Fruit fly (Drosophila melanogaster) whole organism, prepupa: ENCODE data around the gene CG42460.
A peak's percentile ranks its signal among the peaks of the same experiment; 100 is the strongest.

Experiments used
- Blimp-1 ChIP-seq: fragments of 200-800 bp; sonication (Bioruptor generic); optimal IDR thresholded peaks from 3 replicates; lab custom pipeline; 2017; ENCODE audit warnings: missing biosample characterization, missing genetic modification characterization, mild to moderate bottlenecking, moderate library complexity, missing genetic modification reagents
- CG10669 ChIP-seq: fragments of 200-800 bp; sonication (Bioruptor generic); optimal IDR thresholded peaks from 3 replicates; lab custom pipeline; 2018; ENCODE audit warnings: missing biosample characterization, mild to moderate bottlenecking, missing genetic modification characterization, moderate library complexity
- CG11762 ChIP-seq: fragments of 200-800 bp; sonication (Bioruptor generic); optimal IDR thresholded peaks from 3 replicates; lab custom pipeline; 2016; ENCODE audit warnings: missing biosample characterization, missing genetic modification characterization; ENCODE audit not compliant: insufficient read depth
- CG11902 ChIP-seq: fragments of 200-800 bp; sonication (Bioruptor generic); optimal IDR thresholded peaks from 3 replicates; lab custom pipeline; 2016; ENCODE audit warnings: missing biosample characterization, missing genetic modification characterization
- CG15336 ChIP-seq: fragments of 200-800 bp; sonication (Bioruptor generic); IDR thresholded peaks from 2 replicates; pipeline ENCODE4 v1.3.6; 2022; ENCODE audit warnings: missing biosample characterization, missing genetic modification characterization
- CG1621 ChIP-seq: fragments of 200-800 bp; sonication (Bioruptor generic); optimal IDR thresholded peaks from 3 replicates; lab custom pipeline; 2018; ENCODE audit warnings: missing biosample characterization, mild to moderate bottlenecking, missing genetic modification characterization
- CG16779 ChIP-seq: fragments of 200-800 bp; sonication (Bioruptor generic); optimal IDR thresholded peaks from 3 replicates; lab custom pipeline; 2017; ENCODE audit warnings: missing biosample characterization, mild to moderate bottlenecking, missing genetic modification characterization
- CG3032 ChIP-seq: fragments of 200-800 bp; optimal IDR thresholded peaks from 2 replicates; lab custom pipeline; 2019; ENCODE audit warnings: missing biosample characterization, mild to moderate bottlenecking, missing genetic modification characterization, moderate library complexity
- CG32006 ChIP-seq: fragments of 200-800 bp; sonication (Bioruptor generic); optimal IDR thresholded peaks from 3 replicates; lab custom pipeline; 2017; ENCODE audit warnings: missing biosample characterization, mild to moderate bottlenecking, missing genetic modification characterization
- CG34406 ChIP-seq: fragments of 200-800 bp; sonication (Bioruptor generic); optimal IDR thresholded peaks from 3 replicates; lab custom pipeline; 2016; ENCODE audit warnings: missing biosample characterization, missing genetic modification characterization
- CG3919 ChIP-seq: fragments of 200-800 bp; sonication (Bioruptor generic); optimal IDR thresholded peaks from 3 replicates; lab custom pipeline; 2016; ENCODE audit warnings: missing biosample characterization, missing genetic modification characterization
- CG4318 ChIP-seq: fragments of 200-800 bp; sonication (Bioruptor generic); optimal IDR thresholded peaks from 3 replicates; lab custom pipeline; 2017; ENCODE audit warnings: missing biosample characterization, mild to moderate bottlenecking, missing genetic modification characterization
- CG6163 ChIP-seq: fragments of 200-800 bp; sonication (Bioruptor generic); IDR thresholded peaks from 3 replicates; pipeline ENCODE4 v1.3.6; 2022; ENCODE audit warnings: missing biosample characterization, missing genetic modification characterization
- CG6808 ChIP-seq: fragments of 200-800 bp; sonication (Bioruptor generic); optimal IDR thresholded peaks from 3 replicates; lab custom pipeline; 2017; ENCODE audit warnings: missing biosample characterization, missing genetic modification characterization, mild to moderate bottlenecking, moderate library complexity, missing genetic modification reagents
- CG6854 ChIP-seq: fragments of 200-800 bp; sonication (Bioruptor generic); optimal IDR thresholded peaks from 2 replicates; lab custom pipeline; 2017; ENCODE audit warnings: missing biosample characterization, mild to moderate bottlenecking, missing genetic modification characterization
- CG8119 ChIP-seq: fragments of 200-800 bp; sonication (Bioruptor generic); IDR thresholded peaks from 3 replicates; pipeline ENCODE4 v1.3.6; 2022; ENCODE audit warnings: missing biosample characterization, missing genetic modification characterization
- CG8319 ChIP-seq: fragments of 200-800 bp; sonication (Bioruptor generic); optimal IDR thresholded peaks from 3 replicates; lab custom pipeline; 2016; ENCODE audit warnings: missing biosample characterization, missing genetic modification characterization
- CG8632 ChIP-seq: fragments of 200-800 bp; sonication (Bioruptor generic); optimal IDR thresholded peaks from 3 replicates; lab custom pipeline; 2016; ENCODE audit warnings: missing biosample characterization, missing genetic modification characterization
- CG9139 ChIP-seq: fragments of 200-800 bp; sonication (Bioruptor generic); optimal IDR thresholded peaks from 3 replicates; lab custom pipeline; 2017; ENCODE audit warnings: missing biosample characterization, mild to moderate bottlenecking, missing genetic modification characterization
- Eip75B ChIP-seq: fragments of 200-800 bp; sonication (Bioruptor generic); optimal IDR thresholded peaks from 3 replicates; lab custom pipeline; 2016; ENCODE audit warnings: missing biosample characterization, missing genetic modification characterization
- Eip78C ChIP-seq: fragments of 200-800 bp; sonication (Bioruptor generic); peaks from one replicate; lab custom pipeline; 2016; ENCODE audit warnings: missing biosample characterization, missing genetic modification characterization
- Eip93F ChIP-seq: fragments of 200-800 bp; sonication (Bioruptor generic); optimal IDR thresholded peaks from 2 replicates; lab custom pipeline; 2016; ENCODE audit warnings: missing biosample characterization, mild to moderate bottlenecking, missing genetic modification characterization
- Ets21C ChIP-seq: fragments of 200-800 bp; sonication (Bioruptor generic); optimal IDR thresholded peaks from 3 replicates; lab custom pipeline; 2016; ENCODE audit warnings: missing biosample characterization, missing genetic modification characterization
- Ets96B ChIP-seq: fragments of 200-800 bp; optimal IDR thresholded peaks from 2 replicates; lab custom pipeline; 2019; ENCODE audit warnings: missing biosample characterization, mild to moderate bottlenecking, missing genetic modification characterization, moderate library complexity
- Gug ChIP-seq: fragments of 200-800 bp; sonication (Bioruptor generic); IDR thresholded peaks from 2 replicates; pipeline ENCODE4 v1.3.6; 2022; ENCODE audit warnings: missing biosample characterization, missing genetic modification characterization
- Hr39 ChIP-seq: fragments of 200-800 bp; sonication (Bioruptor generic); optimal IDR thresholded peaks from 2 replicates; lab custom pipeline; 2016; ENCODE audit warnings: missing biosample characterization, missing genetic modification characterization
- Hr4 ChIP-seq: fragments of 200-800 bp; sonication (Bioruptor generic); optimal IDR thresholded peaks from 3 replicates; lab custom pipeline; 2016; ENCODE audit warnings: missing biosample characterization, missing genetic modification characterization
- Lpt ChIP-seq: fragments of 200-800 bp; sonication (Bioruptor generic); optimal IDR thresholded peaks from 3 replicates; lab custom pipeline; 2016; ENCODE audit warnings: missing biosample characterization, missing genetic modification characterization
- OdsH ChIP-seq: fragments of 200-800 bp; sonication (Bioruptor generic); optimal IDR thresholded peaks from 3 replicates; lab custom pipeline; 2016; ENCODE audit warnings: missing biosample characterization, missing genetic modification characterization
- Smox ChIP-seq: fragments of 200-800 bp; sonication (Bioruptor generic); optimal IDR thresholded peaks from 3 replicates; lab custom pipeline; 2016; ENCODE audit warnings: missing biosample characterization, missing genetic modification characterization
- Sox14 ChIP-seq: fragments of 200-800 bp; sonication (Bioruptor generic); optimal IDR thresholded peaks from 3 replicates; lab custom pipeline; 2016; ENCODE audit warnings: missing biosample characterization, missing genetic modification characterization
- achi ChIP-seq: fragments of 200-800 bp; sonication (Bioruptor generic); optimal IDR thresholded peaks from 3 replicates; lab custom pipeline; 2016; ENCODE audit warnings: missing biosample characterization, missing genetic modification characterization
- acj6 ChIP-seq: fragments of 200-800 bp; sonication (Bioruptor generic); optimal IDR thresholded peaks from 3 replicates; lab custom pipeline; 2016; ENCODE audit warnings: missing biosample characterization, missing genetic modification characterization
- cyc ChIP-seq: fragments of 200-800 bp; sonication (Bioruptor generic); optimal IDR thresholded peaks from 3 replicates; lab custom pipeline; 2016; ENCODE audit warnings: missing biosample characterization, missing genetic modification characterization
- eg ChIP-seq: fragments of 200-800 bp; sonication (Bioruptor generic); IDR thresholded peaks from 3 replicates; pipeline ENCODE4 v1.3.6; 2022; ENCODE audit warnings: missing biosample characterization, missing genetic modification characterization
- esn ChIP-seq: fragments of 200-800 bp; sonication (Bioruptor generic); optimal IDR thresholded peaks from 2 replicates; lab custom pipeline; 2016; ENCODE audit warnings: missing biosample characterization, mild to moderate bottlenecking, missing genetic modification characterization, moderate library complexity
- fkh ChIP-seq: fragments of 200-800 bp; sonication (Bioruptor generic); optimal IDR thresholded peaks from 3 replicates; lab custom pipeline; 2017; ENCODE audit warnings: missing biosample characterization, mild to moderate bottlenecking, missing genetic modification characterization, moderate library complexity
- lz ChIP-seq: fragments of 200-800 bp; sonication (Bioruptor generic); optimal IDR thresholded peaks from 3 replicates; lab custom pipeline; 2016; ENCODE audit warnings: missing biosample characterization, missing genetic modification characterization
- net ChIP-seq: fragments of 200-800 bp; sonication (Bioruptor generic); optimal IDR thresholded peaks from 3 replicates; lab custom pipeline; 2016; ENCODE audit warnings: missing biosample characterization, missing genetic modification characterization
- pdm3 ChIP-seq: fragments of 200-800 bp; sonication (Bioruptor generic); optimal IDR thresholded peaks from 3 replicates; lab custom pipeline; 2016; ENCODE audit warnings: missing biosample characterization, missing genetic modification characterization
- salr ChIP-seq, 2 experiments: fragments of 200-800 bp; sonication (Bioruptor generic); optimal IDR thresholded peaks; 3 replicates each; lab custom pipeline; 2016 to 2018; ENCODE audit warnings: missing biosample characterization in 2 of 2, missing genetic modification characterization in 2 of 2, mild to moderate bottlenecking in 1 of 2
- spab ChIP-seq: fragments of 200-800 bp; sonication (Bioruptor generic); optimal IDR thresholded peaks from 2 replicates; lab custom pipeline; 2017; ENCODE audit warnings: missing biosample characterization, mild to moderate bottlenecking, missing genetic modification characterization, missing genetic modification reagents
- ss ChIP-seq, 2 experiments: fragments of 200-800 bp; sonication (Bioruptor generic); optimal IDR thresholded peaks; 2 replicates in 1 of 2; 3 replicates in 1 of 2; lab custom pipeline; 2017 to 2018; ENCODE audit warnings: mild to moderate bottlenecking in 2 of 2, missing biosample characterization in 2 of 2, missing genetic modification characterization in 2 of 2, moderate library complexity in 1 of 2
- svp ChIP-seq: fragments of 200-800 bp; sonication (Bioruptor generic); peaks from one replicate; lab custom pipeline; 2016; ENCODE audit warnings: missing biosample characterization, missing genetic modification characterization
- topi ChIP-seq: fragments of 200-800 bp; sonication (Bioruptor generic); optimal IDR thresholded peaks from 3 replicates; lab custom pipeline; 2016; ENCODE audit warnings: missing biosample characterization, missing genetic modification characterization
- vri ChIP-seq: fragments of 200-800 bp; sonication (Bioruptor generic); optimal IDR thresholded peaks from 3 replicates; lab custom pipeline; 2016; ENCODE audit warnings: missing biosample characterization, mild to moderate bottlenecking, missing genetic modification characterization

The CG42460 gene

dm6 chr2L:3388396-3388795 is at the start of gene CG42460:
TSS of gene CG42460 (minus strand) at chr2L:3388496.
- peak; percentile 13 for TF ChIP-seq svp (GFP tag; lab: Kevin White, UChicago)

- no peak for TF ChIP-seq achi (GFP tag; lab: Kevin White, UChicago)
- TF ChIP-seq CG10669 (GFP tag; lab: Kevin White, UChicago) = no peak
- TF ChIP-seq CG3032 (tag; lab: Kevin White, UChicago) = no peak
- no peak for TF ChIP-seq Hr4 (GFP tag; lab: Kevin White, UChicago)
- no peak for TF ChIP-seq CG34406
- TF ChIP-seq CG8319 (GFP tag; lab: Kevin White, UChicago) = no peak
- no peak for TF ChIP-seq CG6163
- no peak for TF ChIP-seq pdm3 (GFP tag; lab: Kevin White, UChicago)
- TF ChIP-seq eg (GFP tag; lab: Robert Waterston, UW) = no peak
- no peak for TF ChIP-seq Gug (GFP tag; lab: Robert Waterston, UW)
- TF ChIP-seq CG11762 (GFP tag; lab: Kevin White, UChicago) = no peak
- no peak for TF ChIP-seq OdsH
- no peak for TF ChIP-seq cyc
Observed at dm6 chr2L:3438078-3438477, 49.8 kb upstream of the CG42460 start.

dm6 chr2L:3437068-3437467 is 48.8 kb upstream of the CG42460 start:
- TF ChIP-seq cyc = peak; percentile 75
- peak; percentile 53 for TF ChIP-seq CG6808 (GFP tag; lab: Kevin White, UChicago)
- peak; percentile 94 for TF ChIP-seq CG15336 (GFP tag; lab: Robert Waterston, UW)
- peak; percentile 89 for TF ChIP-seq Ets21C (GFP tag; lab: Kevin White, UChicago)
- peak; percentile 59 to 81 for TF ChIP-seq salr (GFP tag; optimal IDR thresholded peaks at IDR 0.05; lab: Kevin White, UChicago)
- peak; percentile 31 for TF ChIP-seq spab (GFP tag; lab: Kevin White, UChicago)
- TF ChIP-seq CG11762 (GFP tag; lab: Kevin White, UChicago) = peak; percentile 63
- peak; percentile 71 for TF ChIP-seq CG3032 (tag; lab: Kevin White, UChicago)
- TF ChIP-seq net = peak; percentile 73
- peak; percentile 76 for TF ChIP-seq CG1621 (tag; lab: Kevin White, UChicago)
- peak; percentile 80 for TF ChIP-seq Eip75B
- TF ChIP-seq fkh = no peak
- TF ChIP-seq CG32006 (GFP tag; lab: Kevin White, UChicago) = peak; percentile 81
- TF ChIP-seq Ets96B (tag; lab: Kevin White, UChicago) = peak; percentile 63
- TF ChIP-seq CG11902 (GFP tag; lab: Kevin White, UChicago) = peak; percentile 15
- TF ChIP-seq lz (GFP tag; lab: Kevin White, UChicago) = peak; percentile 84
- peak; percentile 66 for TF ChIP-seq Blimp-1 (GFP tag; lab: Kevin White, UChicago)
- TF ChIP-seq CG8632 (GFP tag; lab: Kevin White, UChicago) = peak; percentile 66
- peak; percentile 83 for TF ChIP-seq topi (GFP tag; lab: Kevin White, UChicago)
- TF ChIP-seq esn (GFP tag; lab: Kevin White, UChicago) = peak; percentile 96
- peak; percentile 94 for TF ChIP-seq Eip78C
- TF ChIP-seq Smox (GFP tag; lab: Kevin White, UChicago) = peak; percentile 83
- peak; percentile 35 for TF ChIP-seq CG8319 (GFP tag; lab: Kevin White, UChicago)
- TF ChIP-seq CG6163 = peak; percentile 95
- peak; percentile 83 for TF ChIP-seq achi (GFP tag; lab: Kevin White, UChicago)
- TF ChIP-seq CG9139 = no peak
- TF ChIP-seq Hr4 (GFP tag; lab: Kevin White, UChicago) = peak; percentile 88
- TF ChIP-seq CG4318 = peak; percentile 57
- TF ChIP-seq acj6 (GFP tag; lab: Kevin White, UChicago) = peak; percentile 76
- TF ChIP-seq ss (GFP tag; optimal IDR thresholded peaks at IDR 0.05; lab: Kevin White, UChicago) = peak; percentile 46 to 68
- peak; percentile 91 for TF ChIP-seq eg (GFP tag; lab: Robert Waterston, UW)
- peak; percentile 34 for TF ChIP-seq CG16779 (tag; lab: Kevin White, UChicago)
- TF ChIP-seq vri (GFP tag; lab: Kevin White, UChicago) = peak; percentile 95
- TF ChIP-seq Sox14 = peak; percentile 93
- peak; percentile 70 for TF ChIP-seq CG34406
- peak; percentile 83 for TF ChIP-seq Hr39 (GFP tag; lab: Kevin White, UChicago)
- peak; percentile 93 for TF ChIP-seq CG8119 (GFP tag; lab: Robert Waterston, UW)
- TF ChIP-seq CG6854 (GFP tag; lab: Kevin White, UChicago) = no peak
- peak; percentile 92 for TF ChIP-seq pdm3 (GFP tag; lab: Kevin White, UChicago)
- TF ChIP-seq Eip93F (GFP tag; lab: Kevin White, UChicago) = peak; percentile 53
- TF ChIP-seq CG3919 (GFP tag; lab: Kevin White, UChicago) = peak; percentile 79
- TF ChIP-seq Lpt (GFP tag; lab: Kevin White, UChicago) = peak; percentile 70
